Worm (Caenorhabditis elegans) whole organism, L1 larva: Measurements from ENCODE around the gene nhr-68.

Experiments
- lin-15B ChIP-seq: fragments of 150-350 bp; sonication (generic microtip); optimal IDR thresholded peaks from 3 replicates; lab custom pipeline; 2014; ENCODE audit warnings: missing biosample characterization, missing genetic modification characterization
- nhr-11 ChIP-seq: fragments of 150-350 bp; optimal IDR thresholded peaks from 2 replicates; lab custom pipeline; 2014; ENCODE audit warnings: missing biosample characterization, missing genetic modification characterization
- nhr-237 ChIP-seq: fragments of 150-350 bp; optimal IDR thresholded peaks from 2 replicates; lab custom pipeline; 2014; ENCODE audit warnings: missing biosample characterization, missing genetic modification characterization
- pag-3 ChIP-seq: sonication (generic microtip); optimal IDR thresholded peaks from 2 replicates; lab custom pipeline; 2017; ENCODE audit warnings: missing genetic modification characterization, mild to moderate bottlenecking, missing compliant biosample characterization, antibody characterized with exemption, borderline replicate concordance; ENCODE audit not compliant: insufficient read depth
- snu-23 ChIP-seq: sonication (generic microtip); optimal IDR thresholded peaks from 2 replicates; lab custom pipeline; 2016; ENCODE audit warnings: missing genetic modification characterization, missing compliant biosample characterization
- sox-4 ChIP-seq: sonication (generic microtip); optimal IDR thresholded peaks from 2 replicates; lab custom pipeline; 2016; ENCODE audit warnings: missing genetic modification characterization, missing compliant biosample characterization
- vab-15 ChIP-seq: sonication (generic microtip); optimal IDR thresholded peaks from 2 replicates; lab custom pipeline; 2017; ENCODE audit warnings: missing genotype, mild to moderate bottlenecking, missing genetic modification characterization, missing compliant biosample characterization
- zag-1 ChIP-seq: fragments of 150-350 bp; optimal IDR thresholded peaks from 2 replicates; lab custom pipeline; 2014; ENCODE audit warnings: missing biosample characterization, missing genetic modification characterization

DNA sequence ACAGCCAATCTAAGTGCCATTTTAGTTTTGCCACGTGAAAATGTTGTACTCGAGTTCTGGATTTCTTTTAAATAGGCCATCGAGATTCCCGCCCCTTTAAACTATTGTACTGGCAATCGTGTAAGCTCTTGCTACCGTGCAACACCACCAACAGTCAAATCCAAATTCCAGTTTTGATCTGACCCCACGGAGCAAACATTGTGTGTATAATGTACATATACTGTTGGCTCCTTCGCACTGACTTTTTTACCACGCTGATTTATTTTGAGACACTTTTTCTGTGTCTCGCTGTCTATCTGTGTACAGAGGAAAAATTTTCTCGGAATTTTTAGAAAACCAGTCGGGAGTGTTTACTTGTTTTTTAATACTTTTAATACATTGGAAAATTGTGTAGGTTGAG is 36.8 kb downstream of the nhr-68 start, which contains the start of gene piit-1:
- no peak for TF ChIP-seq vab-15
- no peak for TF ChIP-seq pag-3 (tag; lab: Kevin White, UChicago)
- TF ChIP-seq snu-23 (GFP tag; lab: Kevin White, UChicago), result no peak
- no peak for TF ChIP-seq nhr-237 (tag; lab: Kevin White, UChicago)
- no peak for TF ChIP-seq sox-4 (tag; lab: Kevin White, UChicago)
- no peak for TF ChIP-seq nhr-11 (tag; lab: Kevin White, UChicago)
- no peak for TF ChIP-seq zag-1 (tag; lab: Kevin White, UChicago)
- no peak for TF ChIP-seq lin-15B
